Fruit fly (Drosophila melanogaster) whole organism, prepupa: ENCODE measurements around the gene CG4615.

ENCODE experiments used
- Blimp-1 ChIP-seq: fragments of 200-800 bp; sonication (Bioruptor generic); optimal IDR thresholded peaks from 3 replicates; lab custom pipeline; 2017; ENCODE audit warnings: missing biosample characterization, missing genetic modification characterization, mild to moderate bottlenecking, moderate library complexity, missing genetic modification reagents
- CG10631 ChIP-seq: fragments of 200-800 bp; sonication (Bioruptor generic); optimal IDR thresholded peaks from 2 replicates; lab custom pipeline; 2016; ENCODE audit warnings: missing biosample characterization, missing genetic modification characterization
- CG10669 ChIP-seq: fragments of 200-800 bp; sonication (Bioruptor generic); optimal IDR thresholded peaks from 3 replicates; lab custom pipeline; 2018; ENCODE audit warnings: missing biosample characterization, mild to moderate bottlenecking, missing genetic modification characterization, moderate library complexity
- CG11294 ChIP-seq: fragments of 200-800 bp; sonication (Bioruptor generic); IDR thresholded peaks from 2 replicates; pipeline ENCODE4 v1.3.6; 2022; ENCODE audit warnings: missing biosample characterization, missing genetic modification characterization
- CG11762 ChIP-seq: fragments of 200-800 bp; sonication (Bioruptor generic); optimal IDR thresholded peaks from 3 replicates; lab custom pipeline; 2016; ENCODE audit warnings: missing biosample characterization, missing genetic modification characterization; ENCODE audit not compliant: insufficient read depth
- CG16779 ChIP-seq: fragments of 200-800 bp; sonication (Bioruptor generic); optimal IDR thresholded peaks from 3 replicates; lab custom pipeline; 2017; ENCODE audit warnings: missing biosample characterization, mild to moderate bottlenecking, missing genetic modification characterization
- CG3032 ChIP-seq: fragments of 200-800 bp; optimal IDR thresholded peaks from 2 replicates; lab custom pipeline; 2019; ENCODE audit warnings: missing biosample characterization, mild to moderate bottlenecking, missing genetic modification characterization, moderate library complexity
- CG32006 ChIP-seq: fragments of 200-800 bp; sonication (Bioruptor generic); optimal IDR thresholded peaks from 3 replicates; lab custom pipeline; 2017; ENCODE audit warnings: missing biosample characterization, mild to moderate bottlenecking, missing genetic modification characterization
- CG34406 ChIP-seq: fragments of 200-800 bp; sonication (Bioruptor generic); optimal IDR thresholded peaks from 3 replicates; lab custom pipeline; 2016; ENCODE audit warnings: missing biosample characterization, missing genetic modification characterization
- CG4318 ChIP-seq: fragments of 200-800 bp; sonication (Bioruptor generic); optimal IDR thresholded peaks from 3 replicates; lab custom pipeline; 2017; ENCODE audit warnings: missing biosample characterization, mild to moderate bottlenecking, missing genetic modification characterization
- CG6163 ChIP-seq: fragments of 200-800 bp; sonication (Bioruptor generic); IDR thresholded peaks from 3 replicates; pipeline ENCODE4 v1.3.6; 2022; ENCODE audit warnings: missing biosample characterization, missing genetic modification characterization
- CG6276 ChIP-seq: fragments of 200-800 bp; sonication (Bioruptor generic); optimal IDR thresholded peaks from 2 replicates; lab custom pipeline; 2017; ENCODE audit warnings: missing biosample characterization, mild to moderate bottlenecking, missing genetic modification characterization
- CG6792 ChIP-seq: fragments of 200-800 bp; sonication (Bioruptor generic); optimal IDR thresholded peaks from 3 replicates; lab custom pipeline; 2016; ENCODE audit warnings: missing biosample characterization, missing genetic modification characterization
- CG6808 ChIP-seq: fragments of 200-800 bp; sonication (Bioruptor generic); optimal IDR thresholded peaks from 3 replicates; lab custom pipeline; 2017; ENCODE audit warnings: missing biosample characterization, missing genetic modification characterization, mild to moderate bottlenecking, moderate library complexity, missing genetic modification reagents
- CG8119 ChIP-seq: fragments of 200-800 bp; sonication (Bioruptor generic); IDR thresholded peaks from 3 replicates; pipeline ENCODE4 v1.3.6; 2022; ENCODE audit warnings: missing biosample characterization, missing genetic modification characterization
- CG8632 ChIP-seq: fragments of 200-800 bp; sonication (Bioruptor generic); optimal IDR thresholded peaks from 3 replicates; lab custom pipeline; 2016; ENCODE audit warnings: missing biosample characterization, missing genetic modification characterization
- Eip78C ChIP-seq: fragments of 200-800 bp; sonication (Bioruptor generic); peaks from one replicate; lab custom pipeline; 2016; ENCODE audit warnings: missing biosample characterization, missing genetic modification characterization
- Eip93F ChIP-seq: fragments of 200-800 bp; sonication (Bioruptor generic); optimal IDR thresholded peaks from 2 replicates; lab custom pipeline; 2016; ENCODE audit warnings: missing biosample characterization, mild to moderate bottlenecking, missing genetic modification characterization
- Ets96B ChIP-seq: fragments of 200-800 bp; optimal IDR thresholded peaks from 2 replicates; lab custom pipeline; 2019; ENCODE audit warnings: missing biosample characterization, mild to moderate bottlenecking, missing genetic modification characterization, moderate library complexity
- Gug ChIP-seq: fragments of 200-800 bp; sonication (Bioruptor generic); IDR thresholded peaks from 2 replicates; pipeline ENCODE4 v1.3.6; 2022; ENCODE audit warnings: missing biosample characterization, missing genetic modification characterization
- Hr38 ChIP-seq: sonication (Bioruptor generic); optimal IDR thresholded peaks from 2 replicates; lab custom pipeline; 2016; ENCODE audit warnings: missing biosample characterization, missing genetic modification characterization
- Hr39 ChIP-seq: fragments of 200-800 bp; sonication (Bioruptor generic); optimal IDR thresholded peaks from 2 replicates; lab custom pipeline; 2016; ENCODE audit warnings: missing biosample characterization, missing genetic modification characterization
- Hr4 ChIP-seq: fragments of 200-800 bp; sonication (Bioruptor generic); optimal IDR thresholded peaks from 3 replicates; lab custom pipeline; 2016; ENCODE audit warnings: missing biosample characterization, missing genetic modification characterization
- Met ChIP-seq: fragments of 200-800 bp; sonication (Bioruptor generic); optimal IDR thresholded peaks from 3 replicates; lab custom pipeline; 2016; ENCODE audit warnings: missing biosample characterization, missing genetic modification characterization
- OdsH ChIP-seq: fragments of 200-800 bp; sonication (Bioruptor generic); optimal IDR thresholded peaks from 3 replicates; lab custom pipeline; 2016; ENCODE audit warnings: missing biosample characterization, missing genetic modification characterization
- Smox ChIP-seq: fragments of 200-800 bp; sonication (Bioruptor generic); optimal IDR thresholded peaks from 3 replicates; lab custom pipeline; 2016; ENCODE audit warnings: missing biosample characterization, missing genetic modification characterization
- Sox102F ChIP-seq: fragments of 200-800 bp; sonication (Bioruptor generic); optimal IDR thresholded peaks from 2 replicates; lab custom pipeline; 2016; ENCODE audit warnings: missing biosample characterization, mild to moderate bottlenecking, missing genetic modification characterization
- Sox14 ChIP-seq: fragments of 200-800 bp; sonication (Bioruptor generic); optimal IDR thresholded peaks from 3 replicates; lab custom pipeline; 2016; ENCODE audit warnings: missing biosample characterization, missing genetic modification characterization
- Sox15 ChIP-seq: fragments of 200-800 bp; sonication (Bioruptor generic); optimal IDR thresholded peaks from 3 replicates; lab custom pipeline; 2016; ENCODE audit warnings: missing biosample characterization, missing genetic modification characterization
- acj6 ChIP-seq: fragments of 200-800 bp; sonication (Bioruptor generic); optimal IDR thresholded peaks from 3 replicates; lab custom pipeline; 2016; ENCODE audit warnings: missing biosample characterization, missing genetic modification characterization
- cyc ChIP-seq: fragments of 200-800 bp; sonication (Bioruptor generic); optimal IDR thresholded peaks from 3 replicates; lab custom pipeline; 2016; ENCODE audit warnings: missing biosample characterization, missing genetic modification characterization
- dsx ChIP-seq: fragments of 200-800 bp; optimal IDR thresholded peaks from 3 replicates; lab custom pipeline; 2019; ENCODE audit warnings: missing biosample characterization, mild to moderate bottlenecking, missing genetic modification characterization, moderate library complexity; ENCODE audit not compliant: poor library complexity, severe bottlenecking
- eg ChIP-seq: fragments of 200-800 bp; sonication (Bioruptor generic); IDR thresholded peaks from 3 replicates; pipeline ENCODE4 v1.3.6; 2022; ENCODE audit warnings: missing biosample characterization, missing genetic modification characterization
- esn ChIP-seq: fragments of 200-800 bp; sonication (Bioruptor generic); optimal IDR thresholded peaks from 2 replicates; lab custom pipeline; 2016; ENCODE audit warnings: missing biosample characterization, mild to moderate bottlenecking, missing genetic modification characterization, moderate library complexity
- fkh ChIP-seq: fragments of 200-800 bp; sonication (Bioruptor generic); optimal IDR thresholded peaks from 3 replicates; lab custom pipeline; 2017; ENCODE audit warnings: missing biosample characterization, mild to moderate bottlenecking, missing genetic modification characterization, moderate library complexity
- lz ChIP-seq: fragments of 200-800 bp; sonication (Bioruptor generic); optimal IDR thresholded peaks from 3 replicates; lab custom pipeline; 2016; ENCODE audit warnings: missing biosample characterization, missing genetic modification characterization
- pdm3 ChIP-seq: fragments of 200-800 bp; sonication (Bioruptor generic); optimal IDR thresholded peaks from 3 replicates; lab custom pipeline; 2016; ENCODE audit warnings: missing biosample characterization, missing genetic modification characterization
- salr ChIP-seq, 2 experiments: fragments of 200-800 bp; sonication (Bioruptor generic); optimal IDR thresholded peaks; 3 replicates each; lab custom pipeline; 2016 to 2018; ENCODE audit warnings: missing biosample characterization in 2 of 2, missing genetic modification characterization in 2 of 2, mild to moderate bottlenecking in 1 of 2
- ss ChIP-seq, 2 experiments: fragments of 200-800 bp; sonication (Bioruptor generic); optimal IDR thresholded peaks; 2 replicates in 1 of 2; 3 replicates in 1 of 2; lab custom pipeline; 2017 to 2018; ENCODE audit warnings: mild to moderate bottlenecking in 2 of 2, missing biosample characterization in 2 of 2, missing genetic modification characterization in 2 of 2, moderate library complexity in 1 of 2
- svp ChIP-seq: fragments of 200-800 bp; sonication (Bioruptor generic); peaks from one replicate; lab custom pipeline; 2016; ENCODE audit warnings: missing biosample characterization, missing genetic modification characterization
- topi ChIP-seq: fragments of 200-800 bp; sonication (Bioruptor generic); optimal IDR thresholded peaks from 3 replicates; lab custom pipeline; 2016; ENCODE audit warnings: missing biosample characterization, missing genetic modification characterization

Gene CG4615

dm6 chrX:7104400-7105068 is 2.4 kb upstream of the CG4615 start, which contains the start of the genes CG4617 and CG8300:
Gene CG4617 (minus strand): TSS chrX:7104491.
Gene CG8300 (plus strand): TSS chrX:7104885.
- TF ChIP-seq Eip78C = peak; percentile 49
- TF ChIP-seq CG4318 (GFP tag; lab: Kevin White, UChicago) = no peak
- peak; percentile 18 for TF ChIP-seq fkh (GFP tag; lab: Kevin White, UChicago)
- peak; percentile 16 for TF ChIP-seq Hr4 (GFP tag; lab: Kevin White, UChicago)
- TF ChIP-seq esn (GFP tag; lab: Kevin White, UChicago) = peak; percentile 25
- peak; percentile 24 for TF ChIP-seq CG3032 (tag; lab: Kevin White, UChicago)
- TF ChIP-seq Hr39 (GFP tag; lab: Kevin White, UChicago) = no peak
- peak; percentile 12 for TF ChIP-seq dsx (GFP tag; lab: Kevin White, UChicago)
- TF ChIP-seq Gug (GFP tag; lab: Robert Waterston, UW) = no peak
- TF ChIP-seq CG32006 (GFP tag; lab: Kevin White, UChicago) = peak; percentile 20
- no peak; the same call in 1 of the 2 replicates for TF ChIP-seq CG11294 (GFP tag; lab: Robert Waterston, UW)
- peak; percentile 16 for TF ChIP-seq CG34406 (GFP tag; lab: Kevin White, UChicago)
- peak; percentile 73 for TF ChIP-seq svp (GFP tag; lab: Kevin White, UChicago)
- TF ChIP-seq Sox14 (GFP tag; lab: Kevin White, UChicago) = peak; percentile 21
- TF ChIP-seq Ets96B (tag; lab: Kevin White, UChicago) = peak; percentile 8
- TF ChIP-seq topi (GFP tag; lab: Kevin White, UChicago) = no peak
- peak in 1 of 2 experiments; percentile 26 for TF ChIP-seq ss (GFP tag; optimal IDR thresholded peaks at IDR 0.05; lab: Kevin White, UChicago)
- no peak for TF ChIP-seq CG16779 (tag; lab: Kevin White, UChicago)
- TF ChIP-seq OdsH (GFP tag; lab: Kevin White, UChicago) = peak; percentile 9
- no peak for TF ChIP-seq Eip93F
- peak in 1 of 2 experiments; percentile 14 for TF ChIP-seq salr (GFP tag; optimal IDR thresholded peaks at IDR 0.05; lab: Kevin White, UChicago)
- TF ChIP-seq Hr38 = no peak
- TF ChIP-seq CG10631 (GFP tag; lab: Kevin White, UChicago) = peak; percentile 40
- TF ChIP-seq CG11762 (GFP tag; lab: Kevin White, UChicago) = peak; percentile 9
- no peak for TF ChIP-seq CG6276
- TF ChIP-seq CG10669 (GFP tag; lab: Kevin White, UChicago) = no peak
- no peak for TF ChIP-seq CG6808 (GFP tag; lab: Kevin White, UChicago)
- no peak for TF ChIP-seq eg (GFP tag; lab: Robert Waterston, UW)
- 0 out of 3 replicates have a peak, but pooled peaks have one; percentile 28 for TF ChIP-seq CG8119
- no peak for TF ChIP-seq CG8632 (GFP tag; lab: Kevin White, UChicago)
- peak; percentile 1 for TF ChIP-seq acj6 (GFP tag; lab: Kevin White, UChicago)
- no peak for TF ChIP-seq Sox15 (GFP tag; lab: Kevin White, UChicago)
- no peak for TF ChIP-seq Smox (GFP tag; lab: Kevin White, UChicago)
- TF ChIP-seq Met (GFP tag; lab: Kevin White, UChicago) = no peak
- no peak for TF ChIP-seq Blimp-1 (GFP tag; lab: Kevin White, UChicago)
- no peak for TF ChIP-seq cyc
- TF ChIP-seq CG6792 (GFP tag; lab: Kevin White, UChicago) = peak; percentile 7
- TF ChIP-seq pdm3 (GFP tag; lab: Kevin White, UChicago) = no peak
- peak; percentile 0 for TF ChIP-seq lz (GFP tag; lab: Kevin White, UChicago)
- TF ChIP-seq CG6163 (GFP tag; lab: Robert Waterston, UW) = 0 out of 3 replicates have a peak, but pooled peaks have one; percentile 7
- TF ChIP-seq Sox102F (GFP tag; lab: Kevin White, UChicago) = no peak
- TF ChIP-seq, all 60 proteins: peak for 21
